Worm (Caenorhabditis elegans): ENCODE data around the gene T14G10.8.

- TF ChIP-seq ceh-28 (tag; optimal IDR thresholded peaks at IDR 0.05) (no peak), ama-1 (optimal IDR thresholded peaks at IDR 0.05) (no peak), daf-12 (tag; optimal IDR thresholded peaks at IDR 0.05) (no peak), fos-1 (tag; optimal IDR thresholded peaks at IDR 0.05) (no peak), elt-2 (tag; optimal IDR thresholded peaks at IDR 0.05) (no peak), ceh-9 (tag; optimal IDR thresholded peaks at IDR 0.05) (no peak), R02D3.7 (tag; optimal IDR thresholded peaks at IDR 0.05) (no peak), ztf-11 (tag; optimal IDR thresholded peaks at IDR 0.05) (no peak), ceh-82 (tag; optimal IDR thresholded peaks at IDR 0.05) (no peak), nhr-25 (tag; optimal IDR thresholded peaks at IDR 0.05) (no peak), zag-1 (tag; optimal IDR thresholded peaks at IDR 0.05) (no peak), ztf-4 (tag; optimal IDR thresholded peaks at IDR 0.05) (no peak), nhr-237 (tag; optimal IDR thresholded peaks at IDR 0.05) (no peak), unc-62 (GFP tag; optimal IDR thresholded peaks at IDR 0.05) (no peak)
Measured at ce11 chrIV:10111441-10111840, 35.3 kb downstream of the T14G10.8 start, which contains the start of gene spch-1.

Measured in whole organism, L3 larva.